Worm (Caenorhabditis elegans): Measurements from ENCODE around the gene B0462.5.

The B0462.5 gene

ce11 chrV:18292295-18292694 is 30.8 kb downstream of the B0462.5 start, which contains the start of gene Y51A2A.12:
Y51A2A.12 (plus strand) TSS chrV:18292595.
- TF ChIP-seq spr-1 (tag; optimal IDR thresholded peaks at IDR 0.05): no peak
- no peak for TF ChIP-seq Y48G9A.11 (GFP tag; IDR thresholded peaks at IDR 0.05)
- no peak for TF ChIP-seq zfp-2 (tag; optimal IDR thresholded peaks at IDR 0.05)
- TF ChIP-seq duxl-1 (tag; optimal IDR thresholded peaks at IDR 0.05; ENCODE audit: poor library complexity): no peak
- no peak for TF ChIP-seq zfp-3 (GFP tag; conservative IDR thresholded peaks at IDR 0.05)

- TF ChIP-seq ZK546.5 (tag; optimal IDR thresholded peaks at IDR 0.05): no peak
- TF ChIP-seq lir-3 (tag; optimal IDR thresholded peaks at IDR 0.05): no peak
- no peak for TF ChIP-seq ama-1 (optimal IDR thresholded peaks at IDR 0.05)
- no peak for TF ChIP-seq mdl-1 (tag; optimal IDR thresholded peaks at IDR 0.05)
- no peak for TF ChIP-seq T26A8.4 (GFP tag; IDR thresholded peaks at IDR 0.05)
- TF ChIP-seq nhr-6 (tag; optimal IDR thresholded peaks at IDR 0.05): no peak
- no peak for TF ChIP-seq duxl-1 (tag; optimal IDR thresholded peaks at IDR 0.05; ENCODE audit: poor library complexity)
- TF ChIP-seq ztf-7 (tag; optimal IDR thresholded peaks at IDR 0.05): no peak
- TF ChIP-seq zfp-2 (tag; optimal IDR thresholded peaks at IDR 0.05): no peak
- no peak for TF ChIP-seq Y48G9A.11 (GFP tag; IDR thresholded peaks at IDR 0.05)
- no peak for TF ChIP-seq ces-1 (GFP tag; optimal IDR thresholded peaks at IDR 0.05)
- no peak for TF ChIP-seq ceh-20 (GFP tag; IDR thresholded peaks at IDR 0.05)
- TF ChIP-seq nhr-11 (tag; optimal IDR thresholded peaks at IDR 0.05): no peak
Measured at ce11 chrV:18290642-18291041, 32.5 kb downstream of the B0462.5 start, which contains the start of gene Y51A2A.4. Y51A2A.4 (plus strand) TSS chrV:18290942.

ce11 chrV:18282597-18282996 is 40.5 kb downstream of the B0462.5 start, which contains the start of gene clec-247:
clec-247 (plus strand) TSS chrV:18282897.
- TF ChIP-seq egl-27 (tag; optimal IDR thresholded peaks at IDR 0.05) (no peak), ZK546.5 (tag; optimal IDR thresholded peaks at IDR 0.05) (no peak), arid-1 (GFP tag; conservative IDR thresholded peaks at IDR 0.05) (no peak)

- TF ChIP-seq set-16 (GFP tag; IDR thresholded peaks at IDR 0.05) (no peak), madf-5 (GFP tag; IDR thresholded peaks at IDR 0.05) (no peak), snpc-4 (tag; optimal IDR thresholded peaks at IDR 0.05) (no peak)
Measured at ce11 chrV:18280778-18281177, 42.4 kb downstream of the B0462.5 start, which contains the start of gene Y51A2A.16. Y51A2A.16 (minus strand) TSS chrV:18280878.

Data from whole organism, L4 larva.